Fruit fly (Drosophila melanogaster) whole organism, embryonic: Measurements from ENCODE around the gene disco.
A peak's percentile ranks its signal among the peaks of the same experiment; 100 is the strongest.

Source experiments
- Asciz ChIP-seq: fragments of 200-800 bp; sonication (Bioruptor generic); optimal IDR thresholded peaks from 2 replicates; lab custom pipeline; 2017; ENCODE audit warnings: missing biosample characterization, mild to moderate bottlenecking, missing genetic modification characterization, missing genetic modification reagents
- CG10462 ChIP-seq: fragments of 200-800 bp; sonication (Bioruptor generic); optimal IDR thresholded peaks from 2 replicates; lab custom pipeline; 2016; ENCODE audit warnings: missing biosample characterization, missing genetic modification characterization
- CG10565 ChIP-seq: fragments of 200-800 bp; sonication (Bioruptor generic); optimal IDR thresholded peaks from 3 replicates; lab custom pipeline; 2016; ENCODE audit warnings: missing biosample characterization, mild to moderate bottlenecking, missing genetic modification characterization
- CG12942 ChIP-seq: fragments of 200-800 bp; sonication (Bioruptor generic); optimal IDR thresholded peaks from 3 replicates; lab custom pipeline; 2016; ENCODE audit warnings: missing biosample characterization, missing genetic modification characterization
- CG13296 ChIP-seq: fragments of 200-800 bp; sonication (Bioruptor generic); optimal IDR thresholded peaks from 3 replicates; lab custom pipeline; 2018; ENCODE audit warnings: missing biosample characterization, mild to moderate bottlenecking, missing genetic modification characterization
- CG14965 ChIP-seq: fragments of 200-800 bp; sonication (Bioruptor generic); optimal IDR thresholded peaks from 2 replicates; lab custom pipeline; 2016; ENCODE audit warnings: missing biosample characterization, missing genetic modification characterization, borderline replicate concordance
- CG15011 ChIP-seq: fragments of 200-800 bp; sonication (Bioruptor generic); optimal IDR thresholded peaks from 3 replicates; lab custom pipeline; 2018; ENCODE audit warnings: missing biosample characterization, mild to moderate bottlenecking, missing genetic modification characterization
- CG15479 ChIP-seq: fragments of 200-800 bp; sonication (Bioruptor generic); optimal IDR thresholded peaks from 3 replicates; lab custom pipeline; 2019; ENCODE audit warnings: missing biosample characterization, mild to moderate bottlenecking, missing genetic modification characterization, moderate library complexity
- CG15696 ChIP-seq: fragments of 200-800 bp; sonication (Bioruptor generic); optimal IDR thresholded peaks from 2 replicates; lab custom pipeline; 2019; ENCODE audit warnings: missing biosample characterization, mild to moderate bottlenecking, missing genetic modification characterization, moderate library complexity
- CG17328 ChIP-seq: fragments of 200-800 bp; sonication (Bioruptor generic); IDR thresholded peaks from 2 replicates; pipeline ENCODE4 v1.3.6; 2022; ENCODE audit warnings: missing biosample characterization, missing genetic modification characterization
- CG17361 ChIP-seq: fragments of 200-800 bp; sonication (Bioruptor generic); IDR thresholded peaks from 3 replicates; pipeline ENCODE4 v1.3.6; 2022; ENCODE audit warnings: missing biosample characterization, missing genetic modification characterization
- CG2199 ChIP-seq: fragments of 200-800 bp; sonication (Bioruptor generic); IDR thresholded peaks from 3 replicates; pipeline ENCODE4 v1.3.6; 2022; ENCODE audit warnings: missing biosample characterization, missing genetic modification characterization
- CG2712 ChIP-seq: fragments of 200-800 bp; optimal IDR thresholded peaks from 3 replicates; lab custom pipeline; 2019; ENCODE audit warnings: missing biosample characterization, mild to moderate bottlenecking, missing genetic modification characterization, moderate library complexity
- CG3065 ChIP-seq: fragments of 200-800 bp; sonication (Bioruptor generic); optimal IDR thresholded peaks from 2 replicates; lab custom pipeline; 2016; ENCODE audit warnings: missing biosample characterization, missing genetic modification characterization
- CG32772 ChIP-seq: fragments of 200-800 bp; sonication (Bioruptor generic); IDR thresholded peaks from 2 replicates; pipeline ENCODE4 v1.3.6; 2022; ENCODE audit warnings: missing biosample characterization, missing genetic modification characterization
- CG34376 ChIP-seq: fragments of 200-800 bp; sonication (Bioruptor generic); optimal IDR thresholded peaks from 2 replicates; lab custom pipeline; 2018; ENCODE audit warnings: missing biosample characterization, mild to moderate bottlenecking, missing genetic modification characterization
- CG4360 ChIP-seq: fragments of 200-800 bp; sonication (Bioruptor generic); IDR thresholded peaks from 2 replicates; pipeline ENCODE4 v1.3.6; 2022; ENCODE audit warnings: missing biosample characterization, missing genetic modification characterization
- CG6854 ChIP-seq: fragments of 200-800 bp; sonication (Bioruptor generic); optimal IDR thresholded peaks from 3 replicates; lab custom pipeline; 2017; ENCODE audit warnings: missing biosample characterization, mild to moderate bottlenecking, missing genetic modification characterization
- CHES-1-like ChIP-seq: fragments of 200-800 bp; sonication (Bioruptor generic); optimal IDR thresholded peaks from 2 replicates; lab custom pipeline; 2016; ENCODE audit warnings: missing biosample characterization, missing genetic modification characterization
- Dek ChIP-seq: fragments of 200-800 bp; sonication (Bioruptor generic); optimal IDR thresholded peaks from 3 replicates; lab custom pipeline; 2019; ENCODE audit warnings: missing biosample characterization, mild to moderate bottlenecking, missing genetic modification characterization, moderate library complexity
- Dip3 ChIP-seq: fragments of 200-800 bp; sonication (Bioruptor generic); optimal IDR thresholded peaks from 3 replicates; lab custom pipeline; 2016; ENCODE audit warnings: missing biosample characterization, missing genetic modification characterization
- E2f2 ChIP-seq: fragments of 200-800 bp; sonication (Bioruptor generic); IDR thresholded peaks from 2 replicates; pipeline ENCODE4 v1.3.6; 2022; ENCODE audit warnings: missing biosample characterization, missing genetic modification characterization
- Ets97D ChIP-seq: fragments of 200-800 bp; sonication (Bioruptor generic); optimal IDR thresholded peaks from 3 replicates; lab custom pipeline; 2016; ENCODE audit warnings: missing biosample characterization, missing genetic modification characterization
- HLH54F ChIP-seq: fragments of 200-800 bp; sonication (Bioruptor generic); optimal IDR thresholded peaks from 3 replicates; lab custom pipeline; 2016; ENCODE audit warnings: missing biosample characterization, missing genetic modification characterization
- Hr78 ChIP-seq, 2 experiments: fragments of 200-800 bp in 1 of 2; fragments of >200 bp in 1 of 2; sonication (Bioruptor generic) in 1 of 2; optimal IDR thresholded peaks; 2 replicates each; lab custom pipeline; 2017 to 2019; ENCODE audit warnings: missing biosample characterization in 2 of 2, missing genetic modification characterization in 2 of 2, mild to moderate bottlenecking in 1 of 2, moderate library complexity in 1 of 2
- Kr ChIP-seq: fragments of 200-800 bp; sonication (Bioruptor generic); optimal IDR thresholded peaks from 2 replicates; lab custom pipeline; 2017; ENCODE audit warnings: missing biosample characterization, mild to moderate bottlenecking, missing genetic modification characterization
- Lim3 ChIP-seq: fragments of 200-800 bp; sonication (Bioruptor generic); IDR thresholded peaks from 2 replicates; pipeline ENCODE4 v1.3.6; 2022; ENCODE audit warnings: missing biosample characterization, missing genetic modification characterization
- Ptx1 ChIP-seq: fragments of 200-800 bp; sonication (Bioruptor generic); IDR thresholded peaks from 2 replicates; pipeline ENCODE4 v1.3.6; 2022; ENCODE audit warnings: missing biosample characterization, missing genetic modification characterization
- Rx ChIP-seq: fragments of 200-800 bp; sonication (Bioruptor generic); IDR thresholded peaks from 2 replicates; pipeline ENCODE4 v1.3.6; 2022; ENCODE audit warnings: missing biosample characterization, missing genetic modification characterization
- Sox102F ChIP-seq: fragments of 200-800 bp; sonication (Bioruptor generic); optimal IDR thresholded peaks from 2 replicates; lab custom pipeline; 2018; ENCODE audit warnings: missing biosample characterization, mild to moderate bottlenecking, missing genetic modification characterization, moderate library complexity
- cad ChIP-seq: fragments of >200 bp; optimal IDR thresholded peaks from 2 replicates; lab custom pipeline; 2017; ENCODE audit warnings: missing biosample characterization, missing genetic modification characterization
- dm ChIP-seq: fragments of 200-800 bp; sonication (Bioruptor generic); optimal IDR thresholded peaks from 3 replicates; lab custom pipeline; 2016; ENCODE audit warnings: missing biosample characterization, missing genetic modification characterization
- dmrt11E ChIP-seq: fragments of 200-800 bp; sonication (Bioruptor generic); optimal IDR thresholded peaks from 3 replicates; lab custom pipeline; 2018; ENCODE audit warnings: missing biosample characterization, mild to moderate bottlenecking, missing genetic modification characterization, moderate library complexity
- fd102C ChIP-seq: fragments of 200-800 bp; sonication (Bioruptor generic); optimal IDR thresholded peaks from 2 replicates; lab custom pipeline; 2018; ENCODE audit warnings: missing biosample characterization, mild to moderate bottlenecking, missing genetic modification characterization, moderate library complexity
- gsb-n ChIP-seq: fragments of 200-800 bp; sonication (Bioruptor generic); optimal IDR thresholded peaks from 3 replicates; lab custom pipeline; 2018; ENCODE audit warnings: missing biosample characterization, mild to moderate bottlenecking, missing genetic modification characterization
- lilli ChIP-seq: fragments of 200-800 bp; sonication (Bioruptor generic); optimal IDR thresholded peaks from 3 replicates; lab custom pipeline; 2016; ENCODE audit warnings: missing biosample characterization, missing genetic modification characterization
- lmd ChIP-seq: fragments of 200-800 bp; sonication (Bioruptor generic); IDR thresholded peaks from 2 replicates; pipeline ENCODE4 v1.3.6; 2022; ENCODE audit warnings: missing biosample characterization, missing genetic modification characterization
- mld ChIP-seq: fragments of 200-800 bp; sonication (Bioruptor generic); IDR thresholded peaks from 3 replicates; pipeline ENCODE4 v1.3.6; 2022; ENCODE audit warnings: missing biosample characterization, missing genetic modification characterization; ENCODE audit not compliant: partially characterized antibody
- nerfin-1 ChIP-seq: fragments of 200-800 bp; sonication (Bioruptor generic); optimal IDR thresholded peaks from 3 replicates; lab custom pipeline; 2019; ENCODE audit warnings: missing biosample characterization, mild to moderate bottlenecking, missing genetic modification characterization, moderate library complexity
- odd ChIP-seq: fragments of 200-800 bp; sonication (Bioruptor generic); optimal IDR thresholded peaks from 2 replicates; lab custom pipeline; 2017; ENCODE audit warnings: missing biosample characterization, mild to moderate bottlenecking, missing genetic modification characterization
- ro ChIP-seq: fragments of 200-800 bp; sonication (Bioruptor generic); IDR thresholded peaks from 2 replicates; pipeline ENCODE4 v1.3.6; 2022; ENCODE audit warnings: missing biosample characterization, missing genetic modification characterization
- slp2 ChIP-seq: fragments of 200-800 bp; sonication (Bioruptor generic); optimal IDR thresholded peaks from 2 replicates; lab custom pipeline; 2016; ENCODE audit warnings: missing biosample characterization, missing genetic modification characterization
- sqz ChIP-seq: fragments of 200-800 bp; sonication (Bioruptor generic); optimal IDR thresholded peaks from 3 replicates; lab custom pipeline; 2018; ENCODE audit warnings: missing biosample characterization, mild to moderate bottlenecking, missing genetic modification characterization
- stc ChIP-seq: fragments of 200-800 bp; sonication (Bioruptor generic); IDR thresholded peaks from 2 replicates; pipeline ENCODE4 v1.3.6; 2022; ENCODE audit warnings: missing biosample characterization, missing genetic modification characterization
- tll ChIP-seq, 2 experiments: fragments of 200-800 bp in 1 of 2; fragments of >200 bp in 1 of 2; sonication (Bioruptor generic) in 1 of 2; optimal IDR thresholded peaks; 2 replicates each; lab custom pipeline; 2017 to 2019; ENCODE audit warnings: missing biosample characterization in 2 of 2, missing genetic modification characterization in 2 of 2, mild to moderate bottlenecking in 1 of 2, moderate library complexity in 1 of 2
- twi ChIP-seq: fragments of 200-800 bp; optimal IDR thresholded peaks from 2 replicates; lab custom pipeline; 2019; ENCODE audit warnings: missing biosample characterization, mild to moderate bottlenecking, missing genetic modification characterization, moderate library complexity
- vnd ChIP-seq: fragments of 200-800 bp; sonication (Bioruptor generic); IDR thresholded peaks from 3 replicates; pipeline ENCODE4 v1.3.6; 2022; ENCODE audit warnings: missing biosample characterization, missing genetic modification characterization; ENCODE audit not compliant: partially characterized antibody
- zen ChIP-seq: fragments of 200-800 bp; sonication (Bioruptor generic); optimal IDR thresholded peaks from 3 replicates; lab custom pipeline; 2018; ENCODE audit warnings: missing biosample characterization, mild to moderate bottlenecking, missing genetic modification characterization, moderate library complexity

The disco gene

dm6 chrX:16205139-16205538, 11.4 kb downstream of the disco start (continued):
- TF ChIP-seq nerfin-1 (tag; lab: Kevin White, UChicago) (no peak), Asciz (GFP tag; lab: Kevin White, UChicago) (no peak), CG13296 (GFP tag; lab: Kevin White, UChicago) (no peak), CG2712 (tag; lab: Kevin White, UChicago) (peak; percentile 55), dmrt11E (tag; lab: Kevin White, UChicago) (peak; percentile 76), HLH54F (GFP tag; lab: Kevin White, UChicago) (no peak), CG17361 (0 out of 3 replicates have a peak, but pooled peaks have one; percentile 16)

dm6 chrX:16204623-16205022, 11.9 kb downstream of the disco start:
- no peak for TF ChIP-seq Sox102F (GFP tag; lab: Kevin White, UChicago)
- no peak for TF ChIP-seq CG10565 (GFP tag; lab: Kevin White, UChicago)
- TF ChIP-seq gsb-n (tag; lab: Kevin White, UChicago): no peak
- TF ChIP-seq CG15479 (GFP tag; lab: Kevin White, UChicago): peak; percentile 43
- no peak for TF ChIP-seq Kr (GFP tag; lab: Kevin White, UChicago)
- no peak for TF ChIP-seq lilli (GFP tag; lab: Kevin White, UChicago)
- TF ChIP-seq zen (tag; lab: Kevin White, UChicago): peak; percentile 55
- TF ChIP-seq CG17328 (GFP tag; lab: Robert Waterston, UW): no peak
- TF ChIP-seq vnd (GFP tag; lab: Robert Waterston, UW): no peak
- TF ChIP-seq fd102C (GFP tag; lab: Kevin White, UChicago): no peak
- TF ChIP-seq CG2712 (tag; lab: Kevin White, UChicago): no peak
- TF ChIP-seq CG12942 (GFP tag; lab: Kevin White, UChicago): no peak
- no peak for TF ChIP-seq lmd
- no peak for TF ChIP-seq CG3065 (GFP tag; lab: Kevin White, UChicago)
- no peak for TF ChIP-seq dm
- TF ChIP-seq cad (GFP tag; lab: Kevin White, UChicago): peak; percentile 80
- no peak for TF ChIP-seq Dip3 (GFP tag; lab: Kevin White, UChicago)
- no peak for TF ChIP-seq Dek (tag; lab: Kevin White, UChicago)
- no peak for TF ChIP-seq Ptx1 (GFP tag; lab: Robert Waterston, UW)
- no peak for TF ChIP-seq CG15011
- TF ChIP-seq CG10462: no peak
- TF ChIP-seq odd (GFP tag; lab: Kevin White, UChicago): no peak
- TF ChIP-seq CG34376: no peak
- TF ChIP-seq stc (GFP tag; lab: Robert Waterston, UW): no peak
- no peak for TF ChIP-seq Ets97D
- peak in 1 of 2 experiments; percentile 87 for TF ChIP-seq tll (GFP tag; optimal IDR thresholded peaks at IDR 0.05; lab: Kevin White, UChicago)
- no peak for TF ChIP-seq Rx (GFP tag; lab: Robert Waterston, UW)
- no peak for TF ChIP-seq CG14965 (GFP tag; lab: Kevin White, UChicago)

- TF ChIP-seq E2f2 (GFP tag; lab: Robert Waterston, UW) (no peak), Lim3 (GFP tag; lab: Robert Waterston, UW) (no peak), zen (tag; lab: Kevin White, UChicago) (peak; percentile 34), sqz (GFP tag; lab: Kevin White, UChicago) (peak; percentile 47), CG6854 (GFP tag; lab: Kevin White, UChicago) (no peak), CG4360 (GFP tag; lab: Robert Waterston, UW) (peak; percentile 83), CG32772 (GFP tag; lab: Robert Waterston, UW) (peak; percentile 36), CG2199 (GFP tag; lab: Robert Waterston, UW) (0 out of 3 replicates have a peak, but pooled peaks have one; percentile 41), CG15696 (tag; lab: Kevin White, UChicago) (peak; percentile 3), Kr (GFP tag; lab: Kevin White, UChicago) (peak; percentile 89), slp2 (GFP tag; lab: Kevin White, UChicago) (no peak), CHES-1-like (GFP tag; lab: Kevin White, UChicago) (no peak), ro (GFP tag; lab: Robert Waterston, UW) (no peak), tll (GFP tag; optimal IDR thresholded peaks at IDR 0.05; lab: Kevin White, UChicago) (peak in 1 of 2 experiments; percentile 65), twi (tag; lab: Kevin White, UChicago) (peak; percentile 65), Hr78 (GFP tag; optimal IDR thresholded peaks at IDR 0.05; lab: Kevin White, UChicago) (peak in 1 of 2 experiments; percentile 79), mld (no peak)
Measured at dm6 chrX:16203269-16203925, 13.2 kb downstream of the disco start.
